Worm (Caenorhabditis elegans) whole organism, dauer: Measurements from ENCODE around the gene faah-2.

ENCODE experiments used
- unc-62 ChIP-seq: sonication (generic microtip); optimal IDR thresholded peaks from 2 replicates; lab custom pipeline; 2017; ENCODE audit warnings: missing biosample characterization, missing genetic modification reagents, missing genetic modification characterization

The faah-2 gene

DNA sequence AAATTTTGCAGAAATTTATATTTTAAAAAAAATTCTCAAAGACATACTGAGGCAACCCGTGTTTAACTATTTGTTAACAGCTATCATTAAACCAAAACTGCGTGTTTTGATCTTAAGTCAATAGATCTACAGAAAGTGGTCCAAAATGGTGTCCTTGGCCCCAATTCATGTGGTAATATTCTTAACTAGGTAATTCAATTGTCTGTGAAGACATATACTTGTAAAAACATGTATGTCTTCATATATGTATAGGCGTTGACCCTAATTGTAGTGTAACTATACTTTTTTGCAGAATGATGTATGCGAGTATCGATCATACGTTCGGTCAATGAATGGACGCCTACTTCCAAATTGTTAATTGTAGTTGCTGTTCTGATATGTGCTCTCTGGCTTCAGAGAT lies 17.4 kb downstream of the faah-2 start, which contains the start of gene C07G1.15:
Gene C07G1.15 (plus strand): TSS at position 301 of the 400 bp plus-strand sequence.
- TF ChIP-seq unc-62: no peak

- TF ChIP-seq unc-62: no peak
These were observed 18.0 kb downstream of the faah-2 start for ce11 chrIV:8170264-8170663.

DNA sequence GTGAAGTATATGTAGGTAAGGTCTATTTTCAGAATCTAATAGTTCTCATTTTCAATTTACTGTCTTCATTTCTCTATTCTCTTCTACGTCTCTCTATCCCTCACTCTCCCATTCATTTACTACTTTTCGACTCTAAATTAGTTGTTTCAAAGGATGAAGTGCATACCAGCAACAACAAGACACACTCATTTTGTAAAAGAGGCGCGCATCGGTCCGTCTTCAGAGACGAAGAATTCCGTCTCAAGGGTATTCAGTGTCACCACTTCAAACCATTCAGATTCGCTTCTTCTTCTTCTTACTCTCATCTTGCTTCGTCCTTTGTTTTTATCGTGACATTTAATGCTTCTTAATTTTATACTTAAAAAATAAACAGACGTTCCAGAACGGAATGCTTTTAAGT lies 19.1 kb downstream of the faah-2 start:
- TF ChIP-seq unc-62: no peak

- no peak for TF ChIP-seq unc-62
These were observed 21.4 kb downstream of the faah-2 start for ce11 chrIV:8173610-8174009.

DNA sequence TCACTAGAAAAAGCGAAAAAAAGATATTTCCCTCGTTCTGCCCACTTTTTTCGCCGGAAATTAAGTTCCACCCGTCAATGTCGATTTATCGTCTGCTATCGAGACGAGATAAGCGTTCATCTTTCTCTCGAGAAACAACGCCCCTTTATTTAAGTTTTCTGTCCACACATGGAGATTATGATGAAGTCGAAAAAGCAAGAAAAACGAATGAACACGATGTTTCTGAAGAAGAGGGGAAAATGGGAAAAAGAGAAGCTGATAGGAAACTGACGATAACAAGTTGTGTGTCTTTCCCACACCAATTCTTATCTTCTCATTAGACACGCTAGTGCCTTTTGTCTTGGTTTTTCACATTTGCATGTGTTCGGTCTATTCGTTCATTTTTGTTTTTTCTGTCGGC lies 22.5 kb downstream of the faah-2 start:
- no peak for TF ChIP-seq unc-62

- no peak for TF ChIP-seq unc-62
These were observed 23.7 kb downstream of the faah-2 start, which contains the start of gene pct-1 for ce11 chrIV:8175686-8176532. Gene pct-1 (plus strand): TSS chrIV:8176482.

DNA sequence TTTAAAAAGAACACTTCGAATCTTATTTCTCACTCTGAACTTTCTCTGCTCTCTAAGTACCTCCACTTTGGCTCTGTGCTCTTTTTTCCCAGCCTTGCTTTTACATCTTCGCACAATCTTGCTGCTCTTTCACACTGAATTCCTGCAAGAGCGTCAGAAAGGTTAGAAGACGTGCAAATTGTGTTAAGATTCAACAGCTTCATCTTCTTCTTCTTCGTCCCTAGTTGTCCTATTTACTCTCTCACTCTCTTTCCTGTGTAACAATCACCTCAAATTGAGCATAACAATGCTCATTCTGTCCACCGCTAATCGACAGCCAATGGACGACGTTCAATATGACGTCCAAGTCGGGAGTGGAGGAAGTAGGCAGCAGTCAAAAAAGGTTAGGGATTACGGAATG lies 29.2 kb downstream of the faah-2 start:
- no peak for TF ChIP-seq unc-62

DNA sequence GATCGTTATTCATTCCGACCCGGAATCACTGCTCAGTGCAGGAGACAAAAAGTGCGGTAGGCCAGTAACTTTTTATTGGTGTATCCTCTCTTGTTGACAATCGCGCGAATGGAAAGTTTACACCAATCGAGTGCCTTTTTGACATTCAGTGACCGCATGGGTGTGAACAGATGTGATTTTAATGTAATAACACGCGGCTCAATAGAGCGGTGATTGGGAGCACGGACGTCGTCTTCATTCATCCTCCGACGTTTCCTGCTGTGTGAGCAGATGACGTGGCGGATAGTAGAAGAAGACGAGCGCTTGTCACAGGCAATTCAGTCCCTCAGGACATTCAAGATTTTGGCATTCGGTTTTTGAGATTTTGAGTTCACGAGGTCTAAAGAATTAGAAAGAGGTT lies 30.3 kb downstream of the faah-2 start:
- no peak for TF ChIP-seq unc-62

ce11 chrIV:8183313-8183712 lies 31.1 kb downstream of the faah-2 start:
- no peak for TF ChIP-seq unc-62

DNA sequence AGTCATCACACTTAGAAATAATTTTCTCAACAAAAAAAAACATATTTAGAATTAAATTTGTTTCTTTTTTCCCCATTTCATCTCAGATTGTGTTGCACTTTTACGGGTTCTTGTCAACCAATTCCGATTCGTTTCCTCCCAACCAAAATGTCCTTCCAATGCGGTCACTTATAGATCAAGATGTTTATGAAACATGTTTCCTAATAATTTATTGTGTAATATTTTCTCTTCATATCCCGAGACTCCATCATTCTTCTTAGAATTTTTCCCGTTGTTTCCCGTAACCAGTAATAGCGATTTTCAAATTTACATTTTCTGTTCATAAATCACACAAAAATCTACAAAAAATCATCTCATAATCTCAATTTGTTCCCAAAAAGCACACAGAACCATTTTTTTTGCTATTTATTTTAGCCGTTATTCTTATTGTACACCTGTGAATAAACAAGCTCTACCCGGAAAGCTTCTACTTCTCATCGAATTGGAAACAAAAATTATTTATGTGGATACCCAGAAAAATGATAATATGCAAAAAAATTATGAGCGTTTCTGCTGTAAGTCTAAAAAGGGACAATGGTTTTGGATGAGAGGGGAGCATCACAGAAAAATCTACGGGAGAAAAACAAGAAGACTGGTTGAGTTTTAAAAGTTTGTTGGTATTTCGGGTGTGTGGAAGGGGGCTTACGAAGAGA lies 36.3 kb downstream of the faah-2 start:
- no peak for TF ChIP-seq unc-62

ce11 chrIV:8189667-8190066 lies 37.4 kb downstream of the faah-2 start:
- TF ChIP-seq unc-62: no peak

ce11 chrIV:8192878-8193277 lies 40.6 kb downstream of the faah-2 start:
- TF ChIP-seq unc-62: no peak

DNA sequence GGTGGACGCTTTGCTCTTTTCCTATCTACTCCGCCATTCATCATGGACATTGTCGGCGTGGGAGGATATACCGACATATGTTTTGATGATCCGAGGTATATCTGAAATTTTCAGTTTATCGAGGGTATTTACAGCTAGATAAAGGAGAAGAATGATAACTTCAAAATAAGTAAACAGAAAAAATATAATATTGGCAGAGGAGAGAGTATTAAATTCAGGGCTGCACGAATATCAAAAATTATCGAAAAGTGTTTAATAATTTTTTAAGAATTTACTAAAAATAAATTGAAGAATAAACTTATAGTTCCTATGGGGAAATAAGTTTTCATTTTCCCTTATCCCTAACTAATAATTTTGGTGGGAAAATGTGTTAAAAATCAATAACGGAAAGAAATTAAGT lies 46.6 kb downstream of the faah-2 start, which contains the start of gene wsp-1:
Gene wsp-1 (minus strand): TSS at position 101 of the 400 bp plus-strand sequence.
- no peak for TF ChIP-seq unc-62

DNA sequence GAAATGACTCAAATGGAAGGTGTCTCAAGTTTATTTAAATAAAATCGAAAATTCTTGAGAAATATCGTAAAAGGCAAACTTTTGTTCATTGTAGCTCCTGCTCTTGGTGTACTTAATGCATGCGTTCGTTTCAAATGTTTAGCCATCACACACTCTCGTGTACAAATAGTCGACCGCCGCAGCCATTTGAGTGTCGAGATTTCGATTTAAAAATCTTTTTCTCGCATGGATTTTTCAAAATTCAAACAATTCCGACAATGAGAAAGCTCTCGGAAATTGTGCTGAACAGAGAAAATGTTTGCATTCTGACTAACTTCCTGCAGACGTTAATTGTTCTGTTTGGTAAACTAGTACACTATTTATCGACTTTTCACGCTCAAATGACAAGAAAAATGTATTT lies 47.0 kb downstream of the faah-2 start:
- no peak for TF ChIP-seq unc-62

DNA sequence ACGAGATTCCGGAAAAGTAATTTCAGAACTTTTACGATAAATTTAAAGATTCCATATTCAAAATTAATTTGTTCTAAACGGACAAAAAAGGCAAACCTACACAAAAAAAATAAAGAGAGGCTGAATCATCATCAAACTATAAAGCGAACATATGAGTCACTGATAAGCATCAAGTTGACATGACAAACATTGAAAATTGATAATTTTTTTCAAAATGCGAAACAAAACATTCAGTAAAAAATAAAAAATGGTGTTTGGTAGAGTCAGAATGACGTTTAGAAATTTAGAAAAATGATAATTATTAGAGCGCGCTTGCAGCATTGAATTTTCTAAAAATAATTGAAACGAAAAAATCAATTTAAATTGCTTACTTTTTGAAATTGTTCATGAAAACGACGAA lies 47.6 kb downstream of the faah-2 start:
- TF ChIP-seq unc-62: no peak

DNA sequence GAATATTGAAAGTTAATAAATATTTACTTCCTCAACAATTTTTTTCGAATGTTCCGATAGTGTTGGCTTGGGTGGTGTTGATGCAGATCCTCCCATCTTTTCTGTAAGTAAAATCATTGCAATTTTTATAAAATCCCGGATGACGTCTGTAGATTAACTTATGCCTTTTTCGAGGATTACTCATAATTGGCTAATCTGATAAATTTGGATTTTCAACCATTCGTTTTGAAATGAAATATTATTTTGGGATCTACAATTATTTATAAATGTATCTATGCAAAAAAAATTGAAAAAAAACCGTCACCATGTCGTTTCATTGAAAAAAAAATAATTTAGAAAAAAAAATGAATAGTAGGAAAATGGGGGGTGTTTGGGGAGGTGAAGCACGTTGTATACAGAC lies 48.9 kb downstream of the faah-2 start, which contains the start of gene glrx-22:
Gene glrx-22 (minus strand): TSS at position 101 of the 400 bp plus-strand sequence.
- TF ChIP-seq unc-62: no peak

DNA sequence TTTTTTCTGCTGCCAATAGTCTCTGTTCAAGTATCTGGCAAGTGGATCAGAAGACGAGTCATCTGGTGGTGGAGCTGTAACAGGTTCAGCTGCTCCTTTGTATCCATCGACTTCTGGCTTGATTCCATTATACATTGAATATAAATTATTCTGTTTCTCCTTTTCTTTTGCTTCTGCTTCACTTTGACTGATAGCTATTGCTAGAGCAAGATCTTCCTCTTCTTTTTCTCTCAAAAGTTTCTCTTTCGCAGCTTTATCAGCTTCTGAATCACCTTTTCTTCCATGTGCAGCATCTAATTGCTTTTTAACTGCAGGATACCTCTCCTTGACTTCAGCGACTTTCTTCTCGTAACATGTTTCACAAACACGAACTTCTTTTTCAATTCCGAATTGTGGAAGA lies 51.3 kb downstream of the faah-2 start:
- TF ChIP-seq unc-62: no peak
